Worm (Caenorhabditis elegans): ENCODE measurements around the gene C49F5.8.

ce11 chrX:11917994-11918393 is 41.9 kb upstream of the C49F5.8 start, which contains the start of gene Y62H9A.16:
- TF ChIP-seq unc-39 (tag; optimal IDR thresholded peaks at IDR 0.05) (no peak), nhr-12 (tag; optimal IDR thresholded peaks at IDR 0.05) (no peak)

Data from whole organism, mixed stage, embryonic.